Fruit fly (Drosophila melanogaster): ENCODE data around the gene Grip.

Grip gene

dm6 chrX:5980883-5981282 lies 14.8 kb downstream of the Grip start (continued):
- TF ChIP-seq gce (GFP tag; IDR thresholded peaks at IDR 0.05) (peak; percentile 38; the same call in 1 of the 3 replicates), CG11456 (GFP tag; IDR thresholded peaks at IDR 0.05) (peak; percentile 81), Xrp1 (GFP tag; IDR thresholded peaks at IDR 0.05) (peak; percentile 73), CG30020 (tag; optimal IDR thresholded peaks at IDR 0.05) (no peak), Dref (GFP tag; IDR thresholded peaks at IDR 0.05) (no peak; the same call in 1 of the 2 replicates), Mrtf (GFP tag; IDR thresholded peaks at IDR 0.05) (peak; percentile 83), CG10366 (GFP tag; IDR thresholded peaks at IDR 0.05) (peak; percentile 82), CG12769 (tag; optimal IDR thresholded peaks at IDR 0.05) (peak; percentile 91), CG5245 (GFP tag; optimal IDR thresholded peaks at IDR 0.05) (peak; percentile 15), seq (GFP tag; IDR thresholded peaks at IDR 0.05) (peak; percentile 84), HLH54F (GFP tag; optimal IDR thresholded peaks at IDR 0.05) (peak; percentile 61), psq (GFP tag; optimal IDR thresholded peaks at IDR 0.05) (no peak), Sox102F (GFP tag; optimal IDR thresholded peaks at IDR 0.05) (peak; percentile 79), prd (optimal IDR thresholded peaks at IDR 0.05) (no peak), prd (GFP tag; IDR thresholded peaks at IDR 0.05) (peak; percentile 81), oc (tag; optimal IDR thresholded peaks at IDR 0.05) (peak; percentile 62), pan (optimal IDR thresholded peaks at IDR 0.05) (no peak), pan (GFP tag; optimal IDR thresholded peaks at IDR 0.05 in 1 of 2, IDR thresholded peaks at IDR 0.05 in 1 of 2) (peak in 1 of 2 experiments; percentile 90), lov (optimal IDR thresholded peaks at IDR 0.05) (no peak), lov (GFP tag; IDR thresholded peaks at IDR 0.05) (peak; percentile 70; the same call in 1 of the 3 replicates), Ravus (GFP tag; IDR thresholded peaks at IDR 0.05) (peak; percentile 17; the same call in 1 of the 2 replicates), CG8944 (GFP tag; optimal IDR thresholded peaks at IDR 0.05) (peak; percentile 41), Lhr (GFP tag; optimal IDR thresholded peaks at IDR 0.05) (no peak), sim (GFP tag; IDR thresholded peaks at IDR 0.05) (no peak), Blimp-1 (GFP tag; optimal IDR thresholded peaks at IDR 0.05) (peak; percentile 70), esg (GFP tag; conservative IDR thresholded peaks at IDR 0.05) (peak; percentile 71), CG11398 (GFP tag; optimal IDR thresholded peaks at IDR 0.05) (peak; percentile 15), CG2712 (tag; optimal IDR thresholded peaks at IDR 0.05) (peak; percentile 75), Side (GFP tag; optimal IDR thresholded peaks at IDR 0.05) (peak; percentile 48), D19B (GFP tag; optimal IDR thresholded peaks at IDR 0.05) (peak; percentile 63), cg (GFP tag; optimal IDR thresholded peaks at IDR 0.05) (no peak), eyg (GFP tag; optimal IDR thresholded peaks at IDR 0.05) (no peak), Eip74EF (GFP tag; optimal IDR thresholded peaks at IDR 0.05) (peak in 1 of 2 experiments; percentile 54), ara (GFP tag; IDR thresholded peaks at IDR 0.05) (peak; percentile 76), nmo (GFP tag; optimal IDR thresholded peaks at IDR 0.05) (peak; percentile 70), CG4404 (GFP tag; IDR thresholded peaks at IDR 0.05) (peak; percentile 47), CG15601 (tag; optimal IDR thresholded peaks at IDR 0.05) (peak; percentile 9), al (GFP tag; IDR thresholded peaks at IDR 0.05) (peak; percentile 73), Hey (tag; optimal IDR thresholded peaks at IDR 0.05) (no peak), hb (GFP tag; IDR thresholded peaks at IDR 0.05; ENCODE audit: partially characterized antibody) (no peak), CG9817 (tag; optimal IDR thresholded peaks at IDR 0.05) (peak; percentile 82), stwl (tag; optimal IDR thresholded peaks at IDR 0.05) (no peak), Gsc (GFP tag; IDR thresholded peaks at IDR 0.05) (peak; percentile 17; the same call in 1 of the 2 replicates), dysf (GFP tag; IDR thresholded peaks at IDR 0.05) (peak; percentile 89), fd64A (GFP tag; optimal IDR thresholded peaks at IDR 0.05) (no peak), tgo (GFP tag; IDR thresholded peaks at IDR 0.05) (peak; percentile 81), Dip2 (GFP tag; IDR thresholded peaks at IDR 0.05) (0 out of 2 replicates have a peak, but pooled peaks have one; percentile 15), onecut (GFP tag; IDR thresholded peaks at IDR 0.05) (peak; percentile 57), CG15011 (GFP tag; optimal IDR thresholded peaks at IDR 0.05) (peak; percentile 46), HmgD (GFP tag; optimal IDR thresholded peaks at IDR 0.05) (no peak), fu2 (GFP tag; optimal IDR thresholded peaks at IDR 0.05) (peak; percentile 4), CG10979 (tag; optimal IDR thresholded peaks at IDR 0.05) (peak; percentile 43)
